Worm (Caenorhabditis elegans) whole organism, young adult: ENCODE measurements around the gene F26F2.5.
A peak's percentile ranks its signal among the peaks of the same experiment; 100 is the strongest.

Experiments
- B0019.2 ChIP-seq: fragments of 200-800 bp; sonication (Bioruptor generic); conservative IDR thresholded peaks from 2 replicates; pipeline ENCODE4 v1.3.6; 2022; ENCODE audit warnings: missing genetic modification reagents, missing genetic modification characterization, missing compliant biosample characterization
- B0035.1 ChIP-seq: sonication (generic microtip); optimal IDR thresholded peaks from 2 replicates; lab custom pipeline; 2016; ENCODE audit warnings: missing genetic modification characterization, mild to moderate bottlenecking, missing compliant biosample characterization, missing genotype, missing genetic modification reagents
- C17E4.6 ChIP-seq: fragments of 200-800 bp; sonication (Bioruptor generic); IDR thresholded peaks from 2 replicates; pipeline ENCODE4 v1.3.6; 2022; ENCODE audit warnings: missing genetic modification reagents, missing genetic modification characterization, missing compliant biosample characterization
- D2030.7 ChIP-seq: fragments of 200-800 bp; sonication (Bioruptor generic); IDR thresholded peaks from 2 replicates; pipeline ENCODE4 v1.3.6; 2022; ENCODE audit warnings: missing genetic modification reagents, missing genetic modification characterization, missing compliant biosample characterization
- F10E7.11 ChIP-seq: sonication (generic microtip); optimal IDR thresholded peaks from 2 replicates; lab custom pipeline; 2017; ENCODE audit warnings: mild to moderate bottlenecking, missing genetic modification characterization, moderate library complexity, missing compliant biosample characterization
- F33H1.4 ChIP-seq: fragments of 200-800 bp; sonication (Bioruptor generic); IDR thresholded peaks from 2 replicates; pipeline ENCODE4 v1.3.6; 2022; ENCODE audit warnings: missing genetic modification reagents, missing genetic modification characterization, missing compliant biosample characterization
- T26A5.8 ChIP-seq: sonication (generic microtip); optimal IDR thresholded peaks from 2 replicates; lab custom pipeline; 2016; ENCODE audit warnings: missing genetic modification characterization, missing compliant biosample characterization
- Y53G8AR.9 ChIP-seq: fragments of 200-800 bp; sonication (Bioruptor generic); conservative IDR thresholded peaks from 2 replicates; pipeline ENCODE4 v1.3.6; 2022; ENCODE audit warnings: missing genetic modification reagents, missing genetic modification characterization, missing compliant biosample characterization
- Y56A3A.18 ChIP-seq: fragments of 200-800 bp; sonication (Bioruptor generic); IDR thresholded peaks from 2 replicates; pipeline ENCODE4 v1.3.6; 2022; ENCODE audit warnings: missing genetic modification reagents, missing genetic modification characterization, missing compliant biosample characterization
- Y79H2A.3 ChIP-seq: fragments of 200-800 bp; sonication (Bioruptor generic); conservative IDR thresholded peaks from 2 replicates; pipeline ENCODE4 v1.3.6; 2022; ENCODE audit warnings: missing genetic modification reagents, missing genetic modification characterization, missing compliant biosample characterization
- Y95B8A.8 ChIP-seq: fragments of 200-800 bp; sonication (Bioruptor generic); IDR thresholded peaks from 2 replicates; pipeline ENCODE4 v1.3.6; 2022; ENCODE audit warnings: missing genetic modification reagents, missing genetic modification characterization, missing compliant biosample characterization
- ZK185.1 ChIP-seq: sonication (generic microtip); optimal IDR thresholded peaks from 2 replicates; lab custom pipeline; 2016; ENCODE audit warnings: mild to moderate bottlenecking, missing genetic modification characterization, missing compliant biosample characterization; ENCODE audit not compliant: poor library complexity, severe bottlenecking
- bed-2 ChIP-seq: fragments of 200-800 bp; sonication (Bioruptor generic); IDR thresholded peaks from 2 replicates; pipeline ENCODE4 v1.3.6; 2022; ENCODE audit warnings: missing genetic modification reagents, missing genetic modification characterization, missing compliant biosample characterization
- cebp-2 ChIP-seq: fragments of 200-800 bp; sonication (Bioruptor generic); IDR thresholded peaks from 2 replicates; pipeline ENCODE4 v1.3.6; 2022; ENCODE audit warnings: missing genetic modification characterization, missing compliant biosample characterization
- ceh-79 ChIP-seq: sonication (generic microtip); optimal IDR thresholded peaks from 2 replicates; lab custom pipeline; 2017; ENCODE audit warnings: mild to moderate bottlenecking, missing genetic modification characterization, missing compliant biosample characterization
- die-1 ChIP-seq: sonication (generic microtip); optimal IDR thresholded peaks from 2 replicates; lab custom pipeline; 2016; ENCODE audit warnings: missing genotype, mild to moderate bottlenecking, missing genetic modification characterization, missing compliant biosample characterization
- ekl-4 ChIP-seq: fragments of 200-800 bp; sonication (Bioruptor generic); IDR thresholded peaks from 2 replicates; pipeline ENCODE4 v1.3.6; 2022; ENCODE audit warnings: missing genetic modification reagents, missing genetic modification characterization, missing compliant biosample characterization
- fkh-3 ChIP-seq: sonication (generic microtip); optimal IDR thresholded peaks from 2 replicates; lab custom pipeline; 2016; ENCODE audit warnings: mild to moderate bottlenecking, missing genetic modification characterization, missing compliant biosample characterization
- hlh-26 ChIP-seq: fragments of 200-800 bp; sonication (Bioruptor generic); conservative IDR thresholded peaks from 2 replicates; pipeline ENCODE4 v1.3.6; 2022; ENCODE audit warnings: missing genetic modification reagents, missing genetic modification characterization, missing compliant biosample characterization
- hmg-1.2 ChIP-seq: fragments of 200-800 bp; sonication (Bioruptor generic); IDR thresholded peaks from 2 replicates; pipeline ENCODE4 v1.3.6; 2022; ENCODE audit warnings: missing genetic modification reagents, missing genetic modification characterization, missing compliant biosample characterization
- hmg-20 ChIP-seq: fragments of 200-800 bp; sonication (Bioruptor generic); IDR thresholded peaks from 2 replicates; pipeline ENCODE4 v1.3.6; 2022; ENCODE audit warnings: missing genetic modification reagents, missing genetic modification characterization, missing compliant biosample characterization
- lin-26 ChIP-seq: fragments of 200-800 bp; sonication (Bioruptor generic); IDR thresholded peaks from 2 replicates; pipeline ENCODE4 v1.3.6; 2022; ENCODE audit warnings: missing genetic modification reagents, missing genetic modification characterization, missing compliant biosample characterization
- lin-35 ChIP-seq, 3 experiments: fragments of 150-350 bp in 2 of 3; sonication (generic microtip) in 1 of 3; optimal IDR thresholded peaks; 2 replicates each; lab custom pipeline; 2014 to 2018; ENCODE audit warnings: missing biosample characterization in 3 of 3, missing genetic modification characterization in 3 of 3, missing genetic modification reagents in 3 of 3
- lin-40 ChIP-seq: sonication (generic microtip); optimal IDR thresholded peaks from 2 replicates; lab custom pipeline; 2016; ENCODE audit warnings: missing genetic modification characterization, mild to moderate bottlenecking, missing compliant biosample characterization, missing genotype, missing genetic modification reagents
- lin-54 ChIP-seq: fragments of 200-800 bp; sonication (Bioruptor generic); optimal IDR thresholded peaks from 2 replicates; lab custom pipeline; 2018; ENCODE audit warnings: mild to moderate bottlenecking, missing genetic modification characterization, missing compliant biosample characterization
- lsl-1 ChIP-seq: fragments of 200-800 bp; sonication (Bioruptor generic); optimal IDR thresholded peaks from 2 replicates; lab custom pipeline; 2018; ENCODE audit warnings: mild to moderate bottlenecking, missing genetic modification characterization, moderate library complexity, missing compliant biosample characterization
- madf-10 ChIP-seq: sonication (generic microtip); optimal IDR thresholded peaks from 2 replicates; lab custom pipeline; 2016; ENCODE audit warnings: mild to moderate bottlenecking, missing genetic modification characterization, missing compliant biosample characterization
- mcd-1 ChIP-seq: fragments of 200-800 bp; sonication (Bioruptor generic); IDR thresholded peaks from 2 replicates; pipeline ENCODE4 v1.3.6; 2022; ENCODE audit warnings: missing genetic modification reagents, missing genetic modification characterization, missing compliant biosample characterization
- mes-4 ChIP-seq: sonication (generic microtip); optimal IDR thresholded peaks from 2 replicates; lab custom pipeline; 2016; ENCODE audit warnings: missing genotype, missing genetic modification characterization, missing compliant biosample characterization
- nfya-1 ChIP-seq: sonication (generic microtip); optimal IDR thresholded peaks from 2 replicates; lab custom pipeline; 2017; ENCODE audit warnings: antibody characterized with exemption, missing compliant biosample characterization, missing genetic modification characterization, borderline replicate concordance; ENCODE audit not compliant: insufficient read depth
- nfya-2 ChIP-seq: fragments of 200-800 bp; sonication (Bioruptor generic); IDR thresholded peaks from 2 replicates; pipeline ENCODE4 v1.3.6; 2022; ENCODE audit warnings: missing genetic modification reagents, missing genetic modification characterization, missing compliant biosample characterization
- nfyb-1 ChIP-seq: fragments of 200-800 bp; sonication (Bioruptor generic); IDR thresholded peaks from 2 replicates; pipeline ENCODE4 v1.3.6; 2022; ENCODE audit warnings: missing genetic modification reagents, missing genetic modification characterization, missing compliant biosample characterization
- nhr-120 ChIP-seq: fragments of 200-800 bp; sonication (Bioruptor generic); IDR thresholded peaks from 2 replicates; pipeline ENCODE4 v1.3.6; 2022; ENCODE audit warnings: missing genetic modification characterization, missing compliant biosample characterization
- nhr-80 ChIP-seq: sonication (generic microtip); optimal IDR thresholded peaks from 2 replicates; lab custom pipeline; 2016; ENCODE audit warnings: missing genetic modification characterization, missing compliant biosample characterization
- pha-4 ChIP-seq: fragments of 150-350 bp; sonication (generic microtip); optimal IDR thresholded peaks from 2 replicates; lab custom pipeline; 2014; ENCODE audit warnings: missing biosample characterization, missing genetic modification reagents, missing genetic modification characterization
- snpc-1.3 ChIP-seq: sonication (generic microtip); optimal IDR thresholded peaks from 2 replicates; lab custom pipeline; 2017; ENCODE audit warnings: missing genetic modification characterization, mild to moderate bottlenecking, missing compliant biosample characterization, antibody characterized with exemption, moderate library complexity, missing genotype, missing genetic modification reagents; ENCODE audit not compliant: insufficient read depth
- snpc-3.4 ChIP-seq: sonication (generic microtip); optimal IDR thresholded peaks from 2 replicates; lab custom pipeline; 2017; ENCODE audit warnings: missing genetic modification characterization, mild to moderate bottlenecking, missing compliant biosample characterization, antibody characterized with exemption, moderate library complexity, missing genotype, missing genetic modification reagents
- snpc-4 ChIP-seq, 5 experiments: fragments of 150-350 bp in 1 of 5; sonication (generic microtip) in 4 of 5; optimal IDR thresholded peaks; 2 replicates each; lab custom pipeline; 2014 to 2018; ENCODE audit warnings: missing genetic modification characterization in 5 of 5, missing biosample characterization in 3 of 5, antibody characterized with exemption in 2 of 5, mild to moderate bottlenecking in 2 of 5, missing compliant biosample characterization in 2 of 5, missing genotype in 2 of 5, moderate library complexity in 2 of 5, missing genetic modification reagents in 1 of 5
- sptf-2 ChIP-seq: fragments of 200-800 bp; sonication (Bioruptor generic); optimal IDR thresholded peaks from 2 replicates; lab custom pipeline; 2018; ENCODE audit warnings: mild to moderate bottlenecking, missing genetic modification characterization, missing compliant biosample characterization
- tbx-9 ChIP-seq: sonication (generic microtip); optimal IDR thresholded peaks from 2 replicates; lab custom pipeline; 2016; ENCODE audit warnings: borderline replicate concordance, missing genetic modification characterization, inconsistent platforms, missing compliant biosample characterization
- unc-130 ChIP-seq: sonication (generic microtip); optimal IDR thresholded peaks from 2 replicates; lab custom pipeline; 2016; ENCODE audit warnings: missing genetic modification reagents, missing genetic modification characterization, missing compliant biosample characterization
- ztf-26 ChIP-seq: sonication (generic microtip); optimal IDR thresholded peaks from 2 replicates; lab custom pipeline; 2017; ENCODE audit warnings: missing genetic modification characterization, missing compliant biosample characterization
- ztf-28 ChIP-seq: fragments of 200-800 bp; sonication (Bioruptor generic); IDR thresholded peaks from 2 replicates; pipeline ENCODE4 v1.3.6; 2022; ENCODE audit warnings: missing genetic modification reagents, missing genetic modification characterization, missing compliant biosample characterization
- ztf-3 ChIP-seq: fragments of 200-800 bp; sonication (Bioruptor generic); optimal IDR thresholded peaks from 2 replicates; lab custom pipeline; 2018; ENCODE audit warnings: mild to moderate bottlenecking, missing genetic modification characterization, missing compliant biosample characterization
- ztf-6 ChIP-seq: fragments of 200-800 bp; sonication (Bioruptor generic); IDR thresholded peaks from 2 replicates; pipeline ENCODE4 v1.3.6; 2022; ENCODE audit warnings: missing genetic modification reagents, missing genetic modification characterization, missing compliant biosample characterization

The F26F2.5 gene

DNA sequence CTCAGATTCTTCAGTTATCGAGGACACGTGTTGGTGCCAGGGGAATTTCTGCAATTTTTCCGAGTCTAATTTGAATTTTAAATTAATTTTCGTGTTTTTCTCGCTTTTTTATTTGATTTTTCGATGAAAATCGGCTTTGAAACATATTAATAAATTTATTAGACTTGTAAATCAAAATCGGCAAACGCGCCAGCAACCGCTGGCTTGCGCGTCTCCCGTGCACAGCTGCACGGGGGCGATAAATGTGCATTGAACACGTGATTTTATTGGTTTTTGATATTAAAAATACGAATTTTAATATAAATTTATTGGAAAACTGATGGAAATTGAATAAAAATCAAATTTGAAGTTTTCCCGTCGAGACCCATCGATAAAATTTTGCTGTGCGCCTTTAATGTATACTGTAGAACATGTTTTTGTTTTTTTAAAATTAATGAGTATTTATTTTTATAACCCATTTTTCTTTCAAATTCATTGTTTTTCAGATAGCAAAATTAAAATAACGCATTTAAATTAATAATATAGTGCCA, 7.1 kb downstream of the F26F2.5 start, which contains the start of gene F26F2.7 (continued):
- TF ChIP-seq ztf-6 (GFP tag; lab: Robert Waterston, UW), result no peak
- TF ChIP-seq mes-4 (tag; lab: Kevin White, UChicago), result no peak
- no peak for TF ChIP-seq nfya-1 (tag; lab: Kevin White, UChicago)
- no peak for TF ChIP-seq ztf-3
- peak in 2 of 3 experiments; percentile 4 to 82 for TF ChIP-seq lin-35 (GFP tag; optimal IDR thresholded peaks at IDR 0.05; lab: Kevin White, UChicago)
- peak; percentile 88; the same call in 1 of the 2 replicates for TF ChIP-seq mcd-1 (GFP tag; lab: Robert Waterston, UW)
- TF ChIP-seq nfyb-1, result no peak; the same call in 1 of the 2 replicates
- TF ChIP-seq die-1 (tag; lab: Kevin White, UChicago), result no peak
- peak; percentile 30 for TF ChIP-seq F10E7.11
- peak; percentile 82; the same call in 1 of the 2 replicates for TF ChIP-seq Y95B8A.8 (GFP tag; lab: Robert Waterston, UW)
- peak; percentile 89 for TF ChIP-seq ekl-4
- TF ChIP-seq C17E4.6, result peak; percentile 50; the same call in 1 of the 2 replicates
- TF ChIP-seq bed-2, result no peak
- peak; percentile 44 for TF ChIP-seq snpc-1.3 (tag; lab: Kevin White, UChicago)
- TF ChIP-seq snpc-3.4, result peak; percentile 50
- peak; percentile 88 for TF ChIP-seq Y53G8AR.9
- TF ChIP-seq unc-130 (GFP tag; lab: Kevin White, UChicago), result peak; percentile 65
- TF ChIP-seq fkh-3 (tag; lab: Kevin White, UChicago), result no peak
- TF ChIP-seq hmg-20 (GFP tag; lab: Robert Waterston, UW), result peak; percentile 79
- TF ChIP-seq F33H1.4 (GFP tag; lab: Robert Waterston, UW), result peak; percentile 95
- no peak for TF ChIP-seq ztf-28
- TF ChIP-seq hlh-26 (GFP tag; lab: Robert Waterston, UW), result no peak
- peak; percentile 76 for TF ChIP-seq ztf-26
- peak; percentile 91 for TF ChIP-seq D2030.7 (GFP tag; lab: Robert Waterston, UW)
- peak; percentile 29 for TF ChIP-seq ceh-79 (tag; lab: Kevin White, UChicago)
- peak; percentile 37 for TF ChIP-seq sptf-2 (GFP tag; lab: Kevin White, UChicago)
- no peak for TF ChIP-seq lin-26 (GFP tag; lab: Robert Waterston, UW)
- TF ChIP-seq lsl-1, result peak; percentile 94
- peak; percentile 90 for TF ChIP-seq lin-40 (tag; lab: Kevin White, UChicago)
- peak; percentile 80 for TF ChIP-seq nhr-80 (tag; lab: Kevin White, UChicago)
- peak; percentile 29; the same call in 1 of the 2 replicates for TF ChIP-seq Y79H2A.3
- TF ChIP-seq cebp-2 (GFP tag; lab: Robert Waterston, UW), result no peak
- peak; percentile 56 for TF ChIP-seq B0035.1 (tag; lab: Kevin White, UChicago)
- TF ChIP-seq nfya-2 (GFP tag; lab: Robert Waterston, UW), result no peak
- TF ChIP-seq T26A5.8 (tag; lab: Kevin White, UChicago), result no peak
- no peak for TF ChIP-seq nhr-120 (GFP tag; lab: Robert Waterston, UW)
- TF ChIP-seq pha-4 (tag; lab: Kevin White, UChicago), result peak; percentile 48
- no peak for TF ChIP-seq ZK185.1 (tag; lab: Kevin White, UChicago)
- no peak for TF ChIP-seq snpc-4 (GFP tag; optimal IDR thresholded peaks at IDR 0.05; lab: Kevin White, UChicago)
- TF ChIP-seq snpc-4 (tag; optimal IDR thresholded peaks at IDR 0.05; lab: Kevin White, UChicago), result peak in 3 of 4 experiments; percentile 26 to 85 (median 79)
- peak; percentile 88 for TF ChIP-seq lin-54 (GFP tag; lab: Kevin White, UChicago)
- peak; percentile 59; the same call in 1 of the 2 replicates for TF ChIP-seq Y56A3A.18 (GFP tag; lab: Robert Waterston, UW)
- no peak for TF ChIP-seq tbx-9 (tag; lab: Kevin White, UChicago)
- TF ChIP-seq B0019.2 (GFP tag; lab: Robert Waterston, UW), result 0 out of 2 replicates have a peak, but pooled peaks have one; percentile 20
- peak; percentile 71 for TF ChIP-seq hmg-1.2 (GFP tag; lab: Robert Waterston, UW)
- TF ChIP-seq madf-10, result peak; percentile 78
